Worm (Caenorhabditis elegans) whole organism, L3 larva: Measurements from ENCODE around the gene ugt-6.

Experiments used
- aly-2 ChIP-seq: fragments of 150-350 bp; optimal IDR thresholded peaks from 2 replicates; lab custom pipeline; 2014; ENCODE audit warnings: missing biosample characterization, missing genetic modification characterization
- ceh-16 ChIP-seq: sonication (generic microtip); optimal IDR thresholded peaks from 2 replicates; lab custom pipeline; 2017; ENCODE audit warnings: missing biosample characterization, missing genetic modification characterization
- ceh-28 ChIP-seq: fragments of 150-350 bp; optimal IDR thresholded peaks from 2 replicates; lab custom pipeline; 2014; ENCODE audit warnings: missing biosample characterization, missing genetic modification reagents, missing genetic modification characterization
- egl-5 ChIP-seq: fragments of 150-350 bp; optimal IDR thresholded peaks from 2 replicates; lab custom pipeline; 2017; ENCODE audit warnings: missing biosample characterization, missing genetic modification reagents, missing genetic modification characterization, inconsistent platforms
- elt-1 ChIP-seq: fragments of 150-350 bp; optimal IDR thresholded peaks from 2 replicates; lab custom pipeline; 2014; ENCODE audit warnings: missing biosample characterization, missing genetic modification characterization
- elt-2 ChIP-seq: sonication (generic microtip); optimal IDR thresholded peaks from 2 replicates; lab custom pipeline; 2016; ENCODE audit warnings: missing genetic modification reagents, mild to moderate bottlenecking, missing genetic modification characterization, missing compliant biosample characterization
- elt-3 ChIP-seq, 3 experiments: fragments of 150-350 bp in 1 of 3; sonication (generic microtip) in 2 of 3; optimal IDR thresholded peaks; 2 replicates in 2 of 3; 4 replicates in 1 of 3; lab custom pipeline; 2014 to 2017; ENCODE audit warnings: missing biosample characterization in 3 of 3, missing genetic modification characterization in 3 of 3
- fkh-10 ChIP-seq: sonication (generic microtip); optimal IDR thresholded peaks from 2 replicates; lab custom pipeline; 2017; ENCODE audit warnings: missing biosample characterization, missing genetic modification reagents, missing genetic modification characterization
- fos-1 ChIP-seq: fragments of 150-350 bp; optimal IDR thresholded peaks from 2 replicates; lab custom pipeline; 2014; ENCODE audit warnings: missing biosample characterization, missing genetic modification characterization
- lin-15B ChIP-seq: fragments of 150-350 bp; optimal IDR thresholded peaks from 2 replicates; lab custom pipeline; 2014; ENCODE audit warnings: missing biosample characterization, missing genetic modification characterization
- lin-39 ChIP-seq: fragments of 150-350 bp; optimal IDR thresholded peaks from 2 replicates; lab custom pipeline; 2018; ENCODE audit warnings: missing biosample characterization, missing genetic modification reagents, missing genetic modification characterization
- lsy-12 ChIP-seq: sonication (generic microtip); optimal IDR thresholded peaks from 2 replicates; lab custom pipeline; 2016; ENCODE audit warnings: mild to moderate bottlenecking, missing genetic modification characterization, missing compliant biosample characterization
- mdl-1 ChIP-seq: fragments of 150-350 bp; optimal IDR thresholded peaks from 2 replicates; lab custom pipeline; 2014; ENCODE audit warnings: missing biosample characterization, missing genetic modification characterization
- mml-1 ChIP-seq: fragments of 150-350 bp; sonication (generic microtip); optimal IDR thresholded peaks from 3 replicates; lab custom pipeline; 2014; ENCODE audit warnings: missing biosample characterization, missing genetic modification characterization
- nfya-1 ChIP-seq: sonication (generic microtip); optimal IDR thresholded peaks from 2 replicates; lab custom pipeline; 2017; ENCODE audit warnings: missing genetic modification characterization, mild to moderate bottlenecking, missing compliant biosample characterization, antibody characterized with exemption, moderate library complexity; ENCODE audit not compliant: insufficient read depth
- nhr-11 ChIP-seq: fragments of 150-350 bp; optimal IDR thresholded peaks from 2 replicates; lab custom pipeline; 2014; ENCODE audit warnings: missing biosample characterization, missing genetic modification characterization
- nhr-12 ChIP-seq: fragments of 150-350 bp; optimal IDR thresholded peaks from 2 replicates; lab custom pipeline; 2014; ENCODE audit warnings: missing biosample characterization, missing genetic modification characterization
- nhr-23 ChIP-seq: fragments of 150-350 bp; optimal IDR thresholded peaks from 2 replicates; lab custom pipeline; 2014; ENCODE audit warnings: missing biosample characterization, missing genetic modification reagents, missing genetic modification characterization
- nhr-25 ChIP-seq: sonication (generic microtip); optimal IDR thresholded peaks from 2 replicates; lab custom pipeline; 2017; ENCODE audit warnings: missing biosample characterization, missing genetic modification characterization
- nhr-28 ChIP-seq: fragments of 150-350 bp; optimal IDR thresholded peaks from 2 replicates; lab custom pipeline; 2014; ENCODE audit warnings: missing biosample characterization, missing genetic modification characterization
- nhr-43 ChIP-seq: sonication (generic microtip); optimal IDR thresholded peaks from 2 replicates; lab custom pipeline; 2016; ENCODE audit warnings: mild to moderate bottlenecking, missing genetic modification characterization, missing compliant biosample characterization; ENCODE audit not compliant: poor library complexity, severe bottlenecking
- nhr-76 ChIP-seq: fragments of 150-350 bp; sonication (generic microtip); optimal IDR thresholded peaks from 5 replicates; lab custom pipeline; 2014; ENCODE audit warnings: missing biosample characterization, missing genetic modification characterization
- nhr-77 ChIP-seq: fragments of 150-350 bp; optimal IDR thresholded peaks from 2 replicates; lab custom pipeline; 2014; ENCODE audit warnings: missing biosample characterization, missing genetic modification characterization
- pha-4 ChIP-seq: fragments of 150-350 bp; optimal IDR thresholded peaks from 2 replicates; lab custom pipeline; 2014; ENCODE audit warnings: missing biosample characterization, missing genetic modification reagents, missing genetic modification characterization
- unc-39 ChIP-seq: sonication (generic microtip); optimal IDR thresholded peaks from 4 replicates; lab custom pipeline; 2017; ENCODE audit warnings: missing biosample characterization, missing genetic modification characterization
- zag-1 ChIP-seq: fragments of 150-350 bp; optimal IDR thresholded peaks from 2 replicates; lab custom pipeline; 2014; ENCODE audit warnings: missing biosample characterization, missing genetic modification characterization
- ztf-11 ChIP-seq: fragments of 150-350 bp; optimal IDR thresholded peaks from 2 replicates; lab custom pipeline; 2014; ENCODE audit warnings: missing biosample characterization, missing genetic modification characterization

The ugt-6 gene

ce11 chrV:12751495-12752050, 46.5 kb downstream of the ugt-6 start, which contains the start of gene C15C8.6:
Gene C15C8.6 (minus strand): TSS chrV:12751545.
- TF ChIP-seq lsy-12 (no peak), nhr-77 (tag; lab: Kevin White, UChicago) (no peak), mdl-1 (tag; lab: Kevin White, UChicago) (no peak), egl-5 (no peak), nhr-76 (no peak), nfya-1 (tag; lab: Kevin White, UChicago) (no peak), aly-2 (tag; lab: Kevin White, UChicago) (no peak), ceh-16 (no peak), mml-1 (tag; lab: Kevin White, UChicago) (no peak)
- TF ChIP-seq, all 47 proteins: peak for 0

- TF ChIP-seq nhr-11 (tag; lab: Kevin White, UChicago) (no peak), nhr-12 (tag; lab: Kevin White, UChicago) (no peak), lsy-12 (no peak), unc-39 (no peak), lin-15B (no peak), egl-5 (no peak), pha-4 (tag; lab: Kevin White, UChicago) (no peak), lin-39 (tag; lab: Kevin White, UChicago) (no peak), nhr-43 (tag; lab: Kevin White, UChicago) (no peak), zag-1 (no peak), fos-1 (tag; lab: Kevin White, UChicago) (no peak), nhr-25 (tag; lab: Kevin White, UChicago) (no peak), elt-2 (tag; lab: Kevin White, UChicago) (no peak), fkh-10 (GFP tag; lab: Kevin White, UChicago) (no peak)
These were observed 48.5 kb downstream of the ugt-6 start for ce11 chrV:12749558-12749957.

ce11 chrV:12747856-12748255, 50.2 kb downstream of the ugt-6 start, which contains the start of gene C15C8.5:
Gene C15C8.5 (plus strand): TSS chrV:12748007.
- TF ChIP-seq fkh-10 (GFP tag; lab: Kevin White, UChicago), result peak; percentile 88
- TF ChIP-seq nhr-28 (tag; lab: Kevin White, UChicago), result no peak
- no peak for TF ChIP-seq ztf-11 (tag; lab: Kevin White, UChicago)
- no peak for TF ChIP-seq elt-3 (tag; optimal IDR thresholded peaks at IDR 0.05; lab: Kevin White, UChicago)

ce11 chrV:12747431-12747830, 50.6 kb downstream of the ugt-6 start, which contains the start of gene C15C8.4:
Gene C15C8.4 (minus strand): TSS chrV:12747463.
- peak; percentile 6 for TF ChIP-seq nfya-1 (tag; lab: Kevin White, UChicago)
- peak; percentile 45 for TF ChIP-seq lin-15B
- peak; percentile 54 for TF ChIP-seq elt-1
- no peak for TF ChIP-seq ceh-16
- peak; percentile 18 for TF ChIP-seq ceh-28 (tag; lab: Kevin White, UChicago)
- no peak for TF ChIP-seq nhr-23 (tag; lab: Kevin White, UChicago)
- TF ChIP-seq egl-5, result no peak
